Worm (Caenorhabditis elegans): ENCODE measurements around the gene cutl-25.

The cutl-25 gene

ce11 chrIII:3047040-3047439, at the start of gene cutl-25:
Gene cutl-25 (minus strand): TSS chrIII:3047140.
- TF ChIP-seq lin-13 (GFP tag; optimal IDR thresholded peaks at IDR 0.05) (no peak), grh-1 (GFP tag; IDR thresholded peaks at IDR 0.05) (no peak), fkh-8 (tag; optimal IDR thresholded peaks at IDR 0.05) (no peak), ets-5 (GFP tag; IDR thresholded peaks at IDR 0.05) (no peak), sptf-1 (tag; optimal IDR thresholded peaks at IDR 0.05) (no peak), nhr-19 (GFP tag; conservative IDR thresholded peaks at IDR 0.05) (no peak), aly-2 (tag; optimal IDR thresholded peaks at IDR 0.05) (no peak), efl-3 (GFP tag; optimal IDR thresholded peaks at IDR 0.05) (no peak), nhr-20 (tag; optimal IDR thresholded peaks at IDR 0.05) (no peak), dpl-1 (GFP tag; optimal IDR thresholded peaks at IDR 0.05) (no peak), rnt-1 (tag; optimal IDR thresholded peaks at IDR 0.05) (no peak)

- TF ChIP-seq ceh-82 (tag; optimal IDR thresholded peaks at IDR 0.05) (peak in 1 of 3 experiments; percentile 11), lsy-2 (tag; optimal IDR thresholded peaks at IDR 0.05) (peak in 1 of 2 experiments; percentile 28), efl-1 (optimal IDR thresholded peaks at IDR 0.05) (no peak), efl-1 (GFP tag; optimal IDR thresholded peaks at IDR 0.05 in 1 of 2) (peak in 1 of 2 experiments; percentile 1), lin-14 (GFP tag; optimal IDR thresholded peaks at IDR 0.05) (peak; percentile 72), nhr-11 (tag; optimal IDR thresholded peaks at IDR 0.05) (no peak), snu-23 (GFP tag; optimal IDR thresholded peaks at IDR 0.05) (no peak), unc-98 (GFP tag; IDR thresholded peaks at IDR 0.05) (no peak), tbx-2 (tag; optimal IDR thresholded peaks at IDR 0.05) (no peak)
Observed at ce11 chrIII:3096091-3096490, 49.2 kb upstream of the cutl-25 start.

- TF ChIP-seq xbp-1 (tag; optimal IDR thresholded peaks at IDR 0.05) (no peak), mef-2 (tag; optimal IDR thresholded peaks at IDR 0.05) (no peak), nhr-20 (tag; optimal IDR thresholded peaks at IDR 0.05) (no peak), zag-1 (tag; optimal IDR thresholded peaks at IDR 0.05) (no peak), unc-62 (GFP tag; optimal IDR thresholded peaks at IDR 0.05) (no peak), lir-3 (tag; optimal IDR thresholded peaks at IDR 0.05; ENCODE audit: poor library complexity) (no peak), snu-23 (GFP tag; optimal IDR thresholded peaks at IDR 0.05) (no peak), fkh-10 (GFP tag; optimal IDR thresholded peaks at IDR 0.05) (no peak), ceh-8 (GFP tag; optimal IDR thresholded peaks at IDR 0.05) (no peak), vab-15 (tag; optimal IDR thresholded peaks at IDR 0.05) (no peak), rnt-1 (tag; optimal IDR thresholded peaks at IDR 0.05) (no peak), zip-4 (GFP tag; optimal IDR thresholded peaks at IDR 0.05) (no peak), ceh-82 (tag; optimal IDR thresholded peaks at IDR 0.05) (no peak), irx-1 (tag; optimal IDR thresholded peaks at IDR 0.05) (no peak), tlp-1 (tag; optimal IDR thresholded peaks at IDR 0.05) (no peak)
Observed at ce11 chrIII:3094694-3095093, 47.8 kb upstream of the cutl-25 start.

ce11 chrIII:3091572-3091971, 44.6 kb upstream of the cutl-25 start, which contains the start of gene ccep-135:
Gene ccep-135 (plus strand): TSS chrIII:3091872.
- TF ChIP-seq alr-1 (tag; optimal IDR thresholded peaks at IDR 0.05; ENCODE audit: borderline replicate concordance) (no peak), ets-5 (GFP tag; IDR thresholded peaks at IDR 0.05) (no peak), Y116A8C.19 (tag; optimal IDR thresholded peaks at IDR 0.05; ENCODE audit: borderline replicate concordance) (no peak), sptf-1 (tag; optimal IDR thresholded peaks at IDR 0.05) (no peak), mep-1 (tag; optimal IDR thresholded peaks at IDR 0.05) (no peak), C16A3.4 (tag; optimal IDR thresholded peaks at IDR 0.05) (no peak), mdl-1 (tag; optimal IDR thresholded peaks at IDR 0.05) (no peak), nhr-84 (tag; optimal IDR thresholded peaks at IDR 0.05) (no peak), sup-37 (GFP tag; optimal IDR thresholded peaks at IDR 0.05) (no peak), irx-1 (tag; optimal IDR thresholded peaks at IDR 0.05) (no peak), lin-15B (tag; optimal IDR thresholded peaks at IDR 0.05) (no peak), unc-130 (tag; optimal IDR thresholded peaks at IDR 0.05) (no peak), ama-1 (optimal IDR thresholded peaks at IDR 0.05) (no peak), unc-98 (GFP tag; IDR thresholded peaks at IDR 0.05) (no peak), ceh-63 (GFP tag; optimal IDR thresholded peaks at IDR 0.05) (no peak)

All from whole organism, L1 larva.